Worm (Caenorhabditis elegans) whole organism, L3 larva: Measurements from ENCODE around the gene M02D8.3.

Experiments
- R02D3.7 ChIP-seq: fragments of 150-350 bp; optimal IDR thresholded peaks from 2 replicates; lab custom pipeline; 2014; ENCODE audit warnings: missing biosample characterization, missing genetic modification characterization
- aly-2 ChIP-seq: fragments of 150-350 bp; optimal IDR thresholded peaks from 2 replicates; lab custom pipeline; 2014; ENCODE audit warnings: missing biosample characterization, missing genetic modification characterization
- ama-1 ChIP-seq: fragments of 150-350 bp; optimal IDR thresholded peaks from 2 replicates; lab custom pipeline; 2018
- ceh-16 ChIP-seq: sonication (generic microtip); optimal IDR thresholded peaks from 2 replicates; lab custom pipeline; 2017; ENCODE audit warnings: missing biosample characterization, missing genetic modification characterization
- ceh-28 ChIP-seq: fragments of 150-350 bp; optimal IDR thresholded peaks from 2 replicates; lab custom pipeline; 2014; ENCODE audit warnings: missing biosample characterization, missing genetic modification reagents, missing genetic modification characterization
- ceh-82 ChIP-seq: fragments of 150-350 bp; optimal IDR thresholded peaks from 2 replicates; lab custom pipeline; 2014; ENCODE audit warnings: missing biosample characterization, missing genetic modification characterization
- egl-27 ChIP-seq: sonication (generic microtip); optimal IDR thresholded peaks from 4 replicates; lab custom pipeline; 2017; ENCODE audit warnings: missing biosample characterization, missing genetic modification reagents, missing genetic modification characterization
- egl-5 ChIP-seq: fragments of 150-350 bp; optimal IDR thresholded peaks from 2 replicates; lab custom pipeline; 2017; ENCODE audit warnings: missing biosample characterization, missing genetic modification reagents, missing genetic modification characterization, inconsistent platforms
- elt-1 ChIP-seq: fragments of 150-350 bp; optimal IDR thresholded peaks from 2 replicates; lab custom pipeline; 2014; ENCODE audit warnings: missing biosample characterization, missing genetic modification characterization
- elt-2 ChIP-seq: sonication (generic microtip); optimal IDR thresholded peaks from 2 replicates; lab custom pipeline; 2016; ENCODE audit warnings: missing genetic modification reagents, mild to moderate bottlenecking, missing genetic modification characterization, missing compliant biosample characterization
- elt-3 ChIP-seq, 3 experiments: fragments of 150-350 bp in 1 of 3; sonication (generic microtip) in 2 of 3; optimal IDR thresholded peaks; 2 replicates in 2 of 3; 4 replicates in 1 of 3; lab custom pipeline; 2014 to 2017; ENCODE audit warnings: missing biosample characterization in 3 of 3, missing genetic modification characterization in 3 of 3
- eor-1 ChIP-seq, 2 experiments: fragments of 150-350 bp; optimal IDR thresholded peaks; 2 replicates each; lab custom pipeline; 2014 to 2018; ENCODE audit warnings: missing biosample characterization in 2 of 2, missing genetic modification characterization in 2 of 2
- fkh-10 ChIP-seq: sonication (generic microtip); optimal IDR thresholded peaks from 2 replicates; lab custom pipeline; 2017; ENCODE audit warnings: missing biosample characterization, missing genetic modification reagents, missing genetic modification characterization
- fkh-2 ChIP-seq: fragments of 150-350 bp; optimal IDR thresholded peaks from 2 replicates; lab custom pipeline; 2014; ENCODE audit warnings: missing biosample characterization, missing genetic modification reagents, missing genetic modification characterization
- fos-1 ChIP-seq: fragments of 150-350 bp; optimal IDR thresholded peaks from 2 replicates; lab custom pipeline; 2014; ENCODE audit warnings: missing biosample characterization, missing genetic modification characterization
- hmg-11 ChIP-seq: sonication (generic microtip); optimal IDR thresholded peaks from 2 replicates; lab custom pipeline; 2016; ENCODE audit warnings: missing genetic modification characterization, missing compliant biosample characterization
- lin-15B ChIP-seq: fragments of 150-350 bp; optimal IDR thresholded peaks from 2 replicates; lab custom pipeline; 2014; ENCODE audit warnings: missing biosample characterization, missing genetic modification characterization
- lin-39 ChIP-seq: fragments of 150-350 bp; optimal IDR thresholded peaks from 2 replicates; lab custom pipeline; 2018; ENCODE audit warnings: missing biosample characterization, missing genetic modification reagents, missing genetic modification characterization
- nfya-1 ChIP-seq: sonication (generic microtip); optimal IDR thresholded peaks from 2 replicates; lab custom pipeline; 2017; ENCODE audit warnings: missing genetic modification characterization, mild to moderate bottlenecking, missing compliant biosample characterization, antibody characterized with exemption, moderate library complexity; ENCODE audit not compliant: insufficient read depth
- nhr-11 ChIP-seq: fragments of 150-350 bp; optimal IDR thresholded peaks from 2 replicates; lab custom pipeline; 2014; ENCODE audit warnings: missing biosample characterization, missing genetic modification characterization
- nhr-23 ChIP-seq: fragments of 150-350 bp; optimal IDR thresholded peaks from 2 replicates; lab custom pipeline; 2014; ENCODE audit warnings: missing biosample characterization, missing genetic modification reagents, missing genetic modification characterization
- nhr-237 ChIP-seq: fragments of 150-350 bp; optimal IDR thresholded peaks from 2 replicates; lab custom pipeline; 2014; ENCODE audit warnings: missing biosample characterization, missing genetic modification characterization
- nhr-25 ChIP-seq: sonication (generic microtip); optimal IDR thresholded peaks from 2 replicates; lab custom pipeline; 2017; ENCODE audit warnings: missing biosample characterization, missing genetic modification characterization
- nhr-43 ChIP-seq: sonication (generic microtip); optimal IDR thresholded peaks from 2 replicates; lab custom pipeline; 2016; ENCODE audit warnings: mild to moderate bottlenecking, missing genetic modification characterization, missing compliant biosample characterization; ENCODE audit not compliant: poor library complexity, severe bottlenecking
- nhr-67 ChIP-seq: fragments of 150-350 bp; optimal IDR thresholded peaks from 2 replicates; lab custom pipeline; 2014; ENCODE audit warnings: missing biosample characterization, missing genetic modification characterization
- nhr-76 ChIP-seq: fragments of 150-350 bp; sonication (generic microtip); optimal IDR thresholded peaks from 5 replicates; lab custom pipeline; 2014; ENCODE audit warnings: missing biosample characterization, missing genetic modification characterization
- pha-4 ChIP-seq: fragments of 150-350 bp; optimal IDR thresholded peaks from 2 replicates; lab custom pipeline; 2014; ENCODE audit warnings: missing biosample characterization, missing genetic modification reagents, missing genetic modification characterization
- pqm-1 ChIP-seq: fragments of 150-350 bp; optimal IDR thresholded peaks from 2 replicates; lab custom pipeline; 2017; ENCODE audit warnings: missing biosample characterization, missing genetic modification characterization, inconsistent platforms
- sea-2 ChIP-seq: fragments of 150-350 bp; sonication (generic microtip); optimal IDR thresholded peaks from 4 replicates; lab custom pipeline; 2014; ENCODE audit warnings: missing biosample characterization, missing genetic modification reagents, missing genetic modification characterization
- skn-1 ChIP-seq: fragments of 150-350 bp; optimal IDR thresholded peaks from 2 replicates; lab custom pipeline; 2014; ENCODE audit warnings: missing biosample characterization, missing genetic modification characterization
- snpc-4 ChIP-seq: fragments of 150-350 bp; optimal IDR thresholded peaks from 2 replicates; lab custom pipeline; 2014; ENCODE audit warnings: missing biosample characterization, missing genetic modification characterization
- unc-39 ChIP-seq: sonication (generic microtip); optimal IDR thresholded peaks from 4 replicates; lab custom pipeline; 2017; ENCODE audit warnings: missing biosample characterization, missing genetic modification characterization
- ztf-4 ChIP-seq: fragments of 150-350 bp; optimal IDR thresholded peaks from 2 replicates; lab custom pipeline; 2014; ENCODE audit warnings: missing biosample characterization, missing genetic modification characterization

The M02D8.3 gene

DNA sequence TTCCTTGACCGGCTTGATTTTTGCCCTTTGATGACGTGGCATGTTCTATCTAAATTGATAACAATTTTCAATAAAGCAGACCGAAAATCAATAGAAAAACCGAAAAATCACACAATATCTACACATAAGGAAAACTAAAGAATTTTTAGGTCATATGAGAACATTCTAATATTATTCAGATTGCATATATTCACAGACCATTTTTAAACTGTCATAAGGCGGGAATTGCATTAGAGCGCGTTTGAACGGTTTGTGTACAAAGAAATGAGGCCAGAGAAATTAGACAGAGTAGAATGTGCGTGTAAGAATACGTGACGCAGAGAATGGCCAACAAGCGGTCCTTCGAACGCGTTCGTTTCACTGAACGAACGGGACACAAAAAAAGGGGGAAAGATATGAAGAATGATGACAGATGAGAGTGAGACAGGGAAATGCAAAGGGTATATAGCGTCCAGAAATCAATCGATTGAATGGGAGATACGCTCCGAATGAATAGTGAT, at the start of gene M02D8.3:
TSS of gene M02D8.3 (minus strand) at position 51 of the 500 bp plus-strand sequence.
- peak; percentile 83 for TF ChIP-seq nhr-25
- TF ChIP-seq nfya-1 (tag; lab: Kevin White, UChicago), result peak; percentile 50
- peak; percentile 8 for TF ChIP-seq elt-2 (tag; lab: Kevin White, UChicago)
- no peak for TF ChIP-seq ama-1 (lab: Kevin White, UChicago)
- peak; percentile 37 for TF ChIP-seq hmg-11 (tag; lab: Kevin White, UChicago)
- peak; percentile 17 for TF ChIP-seq egl-5 (tag; lab: Kevin White, UChicago)
- no peak for TF ChIP-seq pqm-1
- TF ChIP-seq skn-1 (tag; lab: Kevin White, UChicago), result peak; percentile 20
- TF ChIP-seq lin-15B (tag; lab: Kevin White, UChicago), result peak; percentile 22
- TF ChIP-seq snpc-4 (tag; lab: Kevin White, UChicago), result peak; percentile 38
- no peak for TF ChIP-seq fos-1 (tag; lab: Kevin White, UChicago)
- peak; percentile 88 for TF ChIP-seq pha-4 (tag; lab: Kevin White, UChicago)
- peak; percentile 87 for TF ChIP-seq nhr-23 (tag; lab: Kevin White, UChicago)
- TF ChIP-seq, all 47 proteins: peak for 10

ce11 chrX:8784234-8784633, 47.4 kb upstream of the M02D8.3 start, which contains the start of gene ZK721.3:
Gene ZK721.3, plus strand, starts transcription at chrX:8784534.
- TF ChIP-seq nhr-237 (tag; lab: Kevin White, UChicago) (no peak), lin-15B (tag; lab: Kevin White, UChicago) (no peak), elt-1 (tag; lab: Kevin White, UChicago) (no peak), fkh-10 (GFP tag; lab: Kevin White, UChicago) (no peak), elt-3 (tag; optimal IDR thresholded peaks at IDR 0.05; lab: Kevin White, UChicago) (no peak), nhr-76 (no peak), skn-1 (tag; lab: Kevin White, UChicago) (no peak), nhr-67 (tag; lab: Kevin White, UChicago) (no peak), sea-2 (GFP tag; lab: Kevin White, UChicago) (no peak), fos-1 (tag; lab: Kevin White, UChicago) (no peak), ceh-82 (tag; lab: Kevin White, UChicago) (no peak), ztf-4 (no peak), ceh-28 (no peak), snpc-4 (tag; lab: Kevin White, UChicago) (no peak), ceh-16 (tag; lab: Kevin White, UChicago) (no peak), eor-1 (tag; optimal IDR thresholded peaks at IDR 0.05; lab: Kevin White, UChicago) (no peak), nhr-43 (tag; lab: Kevin White, UChicago) (no peak)

ce11 chrX:8778558-8778957, 41.7 kb upstream of the M02D8.3 start, which contains the start of gene ZK721.4:
Gene ZK721.4, plus strand, starts transcription at chrX:8778858.
- no peak for TF ChIP-seq lin-39 (tag; lab: Kevin White, UChicago)
- no peak for TF ChIP-seq egl-27 (tag; lab: Kevin White, UChicago)
- no peak for TF ChIP-seq fos-1 (tag; lab: Kevin White, UChicago)
- no peak for TF ChIP-seq nhr-25
- TF ChIP-seq nfya-1 (tag; lab: Kevin White, UChicago), result no peak
- no peak for TF ChIP-seq unc-39 (tag; lab: Kevin White, UChicago)
- no peak for TF ChIP-seq fkh-2 (tag; lab: Kevin White, UChicago)
- no peak for TF ChIP-seq eor-1 (tag; optimal IDR thresholded peaks at IDR 0.05; lab: Kevin White, UChicago)
- TF ChIP-seq hmg-11 (tag; lab: Kevin White, UChicago), result no peak
- no peak for TF ChIP-seq aly-2
- TF ChIP-seq ceh-28, result no peak
- no peak for TF ChIP-seq R02D3.7 (tag; lab: Kevin White, UChicago)
- TF ChIP-seq ama-1 (lab: Kevin White, UChicago), result no peak
- TF ChIP-seq, all 47 proteins: peak for 0

DNA sequence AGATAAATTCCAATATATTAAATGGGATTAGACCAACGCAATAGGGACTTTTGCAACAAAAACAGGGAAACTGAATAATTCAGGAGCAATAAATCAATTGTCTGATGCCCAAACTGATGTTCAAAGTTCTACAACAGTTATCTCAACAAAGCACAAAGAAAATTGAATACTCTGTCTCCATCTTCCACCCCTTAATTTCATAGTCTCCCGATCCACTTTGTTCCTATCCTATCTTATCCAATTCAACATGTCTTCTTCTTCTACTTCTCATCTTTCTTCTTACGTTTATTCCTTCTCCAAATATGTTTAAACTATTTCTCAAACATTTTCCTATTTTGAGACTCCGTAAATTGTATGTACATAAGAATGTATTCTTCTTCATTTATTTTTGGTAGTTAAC, 33.5 kb upstream of the M02D8.3 start:
- TF ChIP-seq fkh-2 (tag; lab: Kevin White, UChicago) (no peak), elt-2 (tag; lab: Kevin White, UChicago) (no peak), lin-15B (tag; lab: Kevin White, UChicago) (no peak), fos-1 (tag; lab: Kevin White, UChicago) (no peak), nhr-11 (tag; lab: Kevin White, UChicago) (no peak), sea-2 (GFP tag; lab: Kevin White, UChicago) (no peak)
